Worm (Caenorhabditis elegans) whole organism, L4 larva: ENCODE results near the gene T04F3.1.

Experiments
- D1046.2 ChIP-seq: fragments of 200-800 bp; sonication (Bioruptor generic); IDR thresholded peaks from 2 replicates; pipeline ENCODE4 v1.3.6; 2022; ENCODE audit warnings: missing genetic modification characterization, missing compliant biosample characterization
- F26F4.8 ChIP-seq: fragments of 200-800 bp; sonication (Bioruptor generic); conservative IDR thresholded peaks from 2 replicates; pipeline ENCODE4 v1.3.6; 2022; ENCODE audit warnings: missing genetic modification characterization, missing compliant biosample characterization
- cey-2 ChIP-seq: sonication (generic microtip); optimal IDR thresholded peaks from 3 replicates; lab custom pipeline; 2017; ENCODE audit warnings: missing genetic modification characterization, mild to moderate bottlenecking, missing compliant biosample characterization, antibody characterized with exemption, borderline replicate concordance; ENCODE audit not compliant: insufficient read depth
- dmd-6 ChIP-seq: fragments of 200-800 bp; sonication (Bioruptor generic); IDR thresholded peaks from 2 replicates; pipeline ENCODE4 v1.3.6; 2022; ENCODE audit warnings: missing genetic modification reagents, missing genetic modification characterization, missing compliant biosample characterization
- lir-3 ChIP-seq: sonication (generic microtip); optimal IDR thresholded peaks from 2 replicates; lab custom pipeline; 2016; ENCODE audit warnings: mild to moderate bottlenecking, missing genetic modification characterization, missing compliant biosample characterization
- snpc-1.2 ChIP-seq: fragments of 200-800 bp; sonication (Bioruptor generic); IDR thresholded peaks from 2 replicates; pipeline ENCODE4 v1.3.6; 2022; ENCODE audit warnings: missing genetic modification reagents, missing genetic modification characterization, missing compliant biosample characterization
- snpc-4 ChIP-seq: fragments of 150-350 bp; optimal IDR thresholded peaks from 2 replicates; lab custom pipeline; 2014; ENCODE audit warnings: missing biosample characterization, missing genetic modification characterization
- unc-62 ChIP-seq, 3 experiments: fragments of 150-350 bp in 1 of 3; sonication (generic microtip); optimal IDR thresholded peaks in 2 of 3; peaks in 1 of 3; 1 replicate in 1 of 3; 2 replicates in 2 of 3; lab custom pipeline; 2014 to 2017; ENCODE audit warnings: missing biosample characterization in 3 of 3, missing genetic modification characterization in 3 of 3, missing genetic modification reagents in 3 of 3, missing genotype in 1 of 3

ce11 chrV:11697482-11697881, 42.4 kb upstream of the T04F3.1 start:
- no peak for TF ChIP-seq snpc-4 (tag; lab: Kevin White, UChicago)
- TF ChIP-seq cey-2 (tag; lab: Kevin White, UChicago) = no peak
- TF ChIP-seq snpc-1.2 (GFP tag; lab: Robert Waterston, UW) = no peak
- TF ChIP-seq unc-62 (GFP tag; optimal IDR thresholded peaks at IDR 0.05 in 1 of 2; lab: Kevin White, UChicago) = no peak
- TF ChIP-seq unc-62 (tag; optimal IDR thresholded peaks at IDR 0.05; lab: Kevin White, UChicago) = no peak
- no peak for TF ChIP-seq lir-3 (tag; lab: Kevin White, UChicago)
- TF ChIP-seq dmd-6 (GFP tag; lab: Robert Waterston, UW) = no peak
- no peak for TF ChIP-seq F26F4.8
- no peak for TF ChIP-seq D1046.2 (GFP tag; lab: Robert Waterston, UW)
